Worm (Caenorhabditis elegans): Measurements from ENCODE around the gene C17C3.24.

Gene C17C3.24

ce11 chrII:5505820-5506287 is 35.7 kb downstream of the C17C3.24 start, which contains the start of gene npp-24:
npp-24 (plus strand) TSS chrII:5505870.
- peak; percentile 6 for TF ChIP-seq elt-2 (tag; optimal IDR thresholded peaks at IDR 0.05)
- TF ChIP-seq fkh-10 (GFP tag; optimal IDR thresholded peaks at IDR 0.05) = no peak

- TF ChIP-seq ttx-3 (tag; optimal IDR thresholded peaks at IDR 0.05) (no peak), elt-2 (tag; optimal IDR thresholded peaks at IDR 0.05) (peak; percentile 74)
These were observed 37.8 kb downstream of the C17C3.24 start, which contains the start of gene cyp-44A1 for ce11 chrII:5503760-5504159. cyp-44A1 (plus strand) TSS chrII:5504044.

ce11 chrII:5500986-5501657 is 40.5 kb downstream of the C17C3.24 start, which contains the start of gene F12A10.8:
F12A10.8 (minus strand) TSS chrII:5501064.
- TF ChIP-seq unc-42 (tag; optimal IDR thresholded peaks at IDR 0.05) (peak; percentile 81), sox-2 (GFP tag; IDR thresholded peaks at IDR 0.05) (no peak)

- TF ChIP-seq ttx-3 (tag; optimal IDR thresholded peaks at IDR 0.05) (no peak), nfya-1 (tag; optimal IDR thresholded peaks at IDR 0.05) (no peak)
These were observed 41.1 kb downstream of the C17C3.24 start, which contains the start of gene fzy-1 for ce11 chrII:5500470-5500869. fzy-1 (plus strand) TSS chrII:5500770.

ce11 chrII:5498156-5498739 is 43.3 kb downstream of the C17C3.24 start, which contains the start of the genes suex-1 and F12A10.9:
suex-1 (minus strand) TSS chrII:5498256.
F12A10.9 (plus strand) TSS chrII:5498689.
- TF ChIP-seq ceh-19 (GFP tag; optimal IDR thresholded peaks at IDR 0.05) = no peak
- TF ChIP-seq nfya-1 (tag; optimal IDR thresholded peaks at IDR 0.05) = no peak
- TF ChIP-seq elt-4 (tag; optimal IDR thresholded peaks at IDR 0.05) = no peak
- no peak for TF ChIP-seq hlh-6 (tag; optimal IDR thresholded peaks at IDR 0.05)
- TF ChIP-seq lin-11 (tag; optimal IDR thresholded peaks at IDR 0.05) = no peak
- TF ChIP-seq nhr-11 (tag; optimal IDR thresholded peaks at IDR 0.05) = no peak

ce11 chrII:5497541-5497940 is 44.0 kb downstream of the C17C3.24 start:
- no peak for TF ChIP-seq dve-1 (tag; optimal IDR thresholded peaks at IDR 0.05)
- TF ChIP-seq ceh-45 (GFP tag; IDR thresholded peaks at IDR 0.05) = no peak
- no peak for TF ChIP-seq che-1 (tag; optimal IDR thresholded peaks at IDR 0.05)
- TF ChIP-seq hlh-13 (GFP tag; optimal IDR thresholded peaks at IDR 0.05) = no peak
- TF ChIP-seq fkh-6 (tag; optimal IDR thresholded peaks at IDR 0.05) = no peak
- no peak for TF ChIP-seq dmd-4 (tag; optimal IDR thresholded peaks at IDR 0.05; ENCODE audit: borderline replicate concordance)
- TF ChIP-seq ceh-34 (tag; optimal IDR thresholded peaks at IDR 0.05) = no peak
- no peak for TF ChIP-seq pax-1 (tag; optimal IDR thresholded peaks at IDR 0.05)
- no peak for TF ChIP-seq ztf-16 (tag; optimal IDR thresholded peaks at IDR 0.05)
- TF ChIP-seq hlh-6 (tag; optimal IDR thresholded peaks at IDR 0.05) = no peak
- TF ChIP-seq unc-42 (tag; optimal IDR thresholded peaks at IDR 0.05) = no peak
- TF ChIP-seq pros-1 (tag; optimal IDR thresholded peaks at IDR 0.05) = no peak
- TF ChIP-seq gmeb-2 (tag; optimal IDR thresholded peaks at IDR 0.05) = no peak
- TF ChIP-seq sox-4 (tag; optimal IDR thresholded peaks at IDR 0.05) = no peak
- no peak for TF ChIP-seq ceh-2 (tag; optimal IDR thresholded peaks at IDR 0.05)
- no peak for TF ChIP-seq Y22D7AL.16 (tag; optimal IDR thresholded peaks at IDR 0.05)

ce11 chrII:5496375-5496774 is 45.2 kb downstream of the C17C3.24 start, which contains the start of gene F12A10.1:
F12A10.1 (plus strand) TSS chrII:5496540.
- TF ChIP-seq tbx-2 (tag; optimal IDR thresholded peaks at IDR 0.05) (no peak), dve-1 (tag; optimal IDR thresholded peaks at IDR 0.05) (no peak)

All from whole organism, late embryonic.